Worm (Caenorhabditis elegans): Measurements from ENCODE around the gene B0361.3.

DNA sequence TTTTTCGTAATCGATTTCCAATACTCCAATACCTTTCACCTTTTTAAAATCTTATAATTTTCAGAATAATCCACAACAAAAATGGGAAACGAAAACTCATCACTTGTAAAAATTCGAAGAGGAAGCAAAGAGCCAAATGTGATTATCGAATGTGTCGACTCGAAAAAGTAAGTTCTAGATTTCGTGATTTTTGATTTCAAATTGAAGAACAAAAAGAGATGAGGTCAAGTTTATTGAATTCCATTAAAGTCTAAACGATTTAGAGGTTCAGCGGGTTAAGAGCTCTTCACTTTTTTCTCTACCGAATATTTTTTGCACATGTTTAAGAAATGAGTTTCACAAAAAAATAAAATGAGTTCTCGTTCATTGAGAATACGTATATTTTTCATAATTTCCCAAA is 22.3 kb upstream of the B0361.3 start, which contains the start of gene B0361.4:
- TF ChIP-seq ama-1 (optimal IDR thresholded peaks at IDR 0.05) (no peak), nhr-28 (tag; optimal IDR thresholded peaks at IDR 0.05) (no peak), efl-1 (optimal IDR thresholded peaks at IDR 0.05) (no peak), efl-1 (GFP tag; optimal IDR thresholded peaks at IDR 0.05 in 1 of 2) (no peak)

All from whole organism, L1 larva.